Fruit fly (Drosophila melanogaster): Measurements from ENCODE around the gene CG42266.

DNA sequence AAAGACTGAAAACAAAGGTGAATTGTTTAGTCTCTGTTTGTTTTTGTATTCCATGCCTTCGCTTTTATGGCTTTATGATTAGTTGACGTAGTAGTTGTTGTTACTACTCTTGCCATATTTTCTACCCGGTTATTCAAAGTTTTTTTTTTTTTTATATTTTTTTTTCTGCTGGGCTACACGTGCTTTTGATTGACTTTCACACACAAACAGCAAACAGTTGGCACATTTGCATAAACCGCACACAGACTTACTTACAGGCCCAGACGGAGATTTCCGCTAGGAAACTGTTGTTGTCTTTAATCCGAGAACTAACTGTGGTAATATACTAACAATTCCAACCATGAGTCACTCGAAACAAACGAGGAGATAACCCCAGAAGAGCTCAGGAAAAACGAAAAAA, 24.3 kb downstream of the CG42266 start:
- TF ChIP-seq ac (GFP tag; optimal IDR thresholded peaks at IDR 0.05) (no peak), dan (GFP tag; IDR thresholded peaks at IDR 0.05) (no peak), CG3065 (GFP tag; optimal IDR thresholded peaks at IDR 0.05) (no peak), bcd (GFP tag; optimal IDR thresholded peaks at IDR 0.05) (no peak), twi (tag; optimal IDR thresholded peaks at IDR 0.05) (no peak), Dad (GFP tag; optimal IDR thresholded peaks at IDR 0.05) (no peak), CG18011 (GFP tag; optimal IDR thresholded peaks at IDR 0.05) (no peak), CG10267 (tag; optimal IDR thresholded peaks at IDR 0.05) (no peak)

All from whole organism, embryonic.